Worm (Caenorhabditis elegans): ENCODE data around the gene T07F12.2.

ce11 chrX:4901974-4902373 lies 11.9 kb downstream of the T07F12.2 start:
- no peak for TF ChIP-seq ama-1 (optimal IDR thresholded peaks at IDR 0.05)
- TF ChIP-seq hnd-1 (tag; optimal IDR thresholded peaks at IDR 0.05) = no peak
- TF ChIP-seq flt-1 (GFP tag; IDR thresholded peaks at IDR 0.05) = no peak
- no peak for TF ChIP-seq hmbx-1 (tag; optimal IDR thresholded peaks at IDR 0.05)
- TF ChIP-seq tbx-11 (GFP tag; IDR thresholded peaks at IDR 0.05) = no peak
- no peak for TF ChIP-seq F13C5.2 (tag; optimal IDR thresholded peaks at IDR 0.05)
- TF ChIP-seq scrt-1 (GFP tag; IDR thresholded peaks at IDR 0.05) = no peak
- TF ChIP-seq ceh-13 (GFP tag; optimal IDR thresholded peaks at IDR 0.05) = no peak
- no peak for TF ChIP-seq ceh-36 (tag; optimal IDR thresholded peaks at IDR 0.05)
- TF ChIP-seq ets-7 (tag; optimal IDR thresholded peaks at IDR 0.05) = no peak
- no peak for TF ChIP-seq tra-4 (tag; optimal IDR thresholded peaks at IDR 0.05)
- TF ChIP-seq sea-1 (GFP tag; conservative IDR thresholded peaks at IDR 0.05) = no peak
- TF ChIP-seq aly-1 (tag; optimal IDR thresholded peaks at IDR 0.05) = no peak
- no peak for TF ChIP-seq hmg-4 (GFP tag; optimal IDR thresholded peaks at IDR 0.05)

All from whole organism, early embryonic.